Fruit fly (Drosophila melanogaster): ENCODE results near the gene CG14332.

dm6 chr3R:17422102-17422501, at the start of gene CG14332:
- TF ChIP-seq CG11762 (GFP tag; optimal IDR thresholded peaks at IDR 0.05; ENCODE audit: insufficient read depth) (no peak), achi (GFP tag; optimal IDR thresholded peaks at IDR 0.05) (no peak)
